Fruit fly (Drosophila melanogaster) whole organism, pupa: ENCODE results near the gene CG13675.

Experiments used
- CG10348 ChIP-seq: fragments of 200-800 bp; sonication (Bioruptor generic); IDR thresholded peaks from 2 replicates; pipeline ENCODE4 v1.3.6; 2022; ENCODE audit warnings: missing biosample characterization, missing genetic modification characterization
- CG12605 ChIP-seq: fragments of 200-800 bp; sonication (Bioruptor generic); IDR thresholded peaks from 2 replicates; pipeline ENCODE4 v1.3.6; 2022; ENCODE audit warnings: missing biosample characterization, missing genetic modification characterization
- CG13204 ChIP-seq: fragments of 200-800 bp; sonication (Bioruptor generic); optimal IDR thresholded peaks from 2 replicates; lab custom pipeline; 2018; ENCODE audit warnings: missing biosample characterization, mild to moderate bottlenecking, missing genetic modification characterization, moderate library complexity
- CG14655 ChIP-seq: fragments of 200-800 bp; sonication (Bioruptor generic); optimal IDR thresholded peaks from 3 replicates; lab custom pipeline; 2017; ENCODE audit warnings: mild to moderate bottlenecking, missing biosample characterization, missing genetic modification reagents, missing genetic modification characterization
- CG15710 ChIP-seq: fragments of 200-800 bp; sonication (Bioruptor generic); optimal IDR thresholded peaks from 2 replicates; lab custom pipeline; 2018; ENCODE audit warnings: missing biosample characterization, mild to moderate bottlenecking, missing genetic modification characterization, moderate library complexity
- CG34367 ChIP-seq: fragments of 200-800 bp; sonication (Bioruptor generic); optimal IDR thresholded peaks from 2 replicates; lab custom pipeline; 2018; ENCODE audit warnings: missing biosample characterization, mild to moderate bottlenecking, missing genetic modification characterization
- CG8159 ChIP-seq: fragments of 200-800 bp; sonication (Bioruptor generic); optimal IDR thresholded peaks from 3 replicates; lab custom pipeline; 2018; ENCODE audit warnings: missing biosample characterization, mild to moderate bottlenecking, missing genetic modification characterization, moderate library complexity
- EcR ChIP-seq: fragments of 200-800 bp; sonication (Bioruptor generic); optimal IDR thresholded peaks from 3 replicates; lab custom pipeline; 2019; ENCODE audit warnings: missing biosample characterization, missing genetic modification characterization, mild to moderate bottlenecking, moderate library complexity, missing genetic modification reagents
- Ets98B ChIP-seq: fragments of 200-800 bp; sonication (Bioruptor generic); IDR thresholded peaks from 2 replicates; pipeline ENCODE4 v1.3.6; 2022; ENCODE audit warnings: missing biosample characterization, missing genetic modification characterization
- fd96Ca ChIP-seq: fragments of 200-800 bp; sonication (Bioruptor generic); IDR thresholded peaks from 3 replicates; pipeline ENCODE4 v1.3.6; 2022; ENCODE audit warnings: missing biosample characterization, missing genetic modification characterization
- rn ChIP-seq: fragments of 200-800 bp; sonication (Bioruptor generic); IDR thresholded peaks from 2 replicates; pipeline ENCODE4 v1.3.6; 2022; ENCODE audit warnings: missing biosample characterization, missing genetic modification characterization

- no peak for TF ChIP-seq CG15710 (tag; lab: Kevin White, UChicago)
- TF ChIP-seq CG34367 (tag; lab: Kevin White, UChicago): no peak
- TF ChIP-seq CG12605 (GFP tag; lab: Robert Waterston, UW): no peak
- no peak for TF ChIP-seq CG10348 (GFP tag; lab: Robert Waterston, UW)
- TF ChIP-seq CG8159 (tag; lab: Kevin White, UChicago): no peak
- TF ChIP-seq CG14655 (GFP tag; lab: Kevin White, UChicago): no peak
- TF ChIP-seq Ets98B (GFP tag; lab: Robert Waterston, UW): no peak
- TF ChIP-seq EcR (GFP tag; lab: Kevin White, UChicago): no peak
- no peak for TF ChIP-seq rn (GFP tag; lab: Robert Waterston, UW)
- TF ChIP-seq fd96Ca (GFP tag; lab: Robert Waterston, UW): no peak
- TF ChIP-seq CG13204 (GFP tag; lab: Kevin White, UChicago): no peak
Measured at dm6 chr3L:8175818-8176217, 10.5 kb upstream of the CG13675 start, which contains the start of gene RecQ4.
